Fruit fly (Drosophila melanogaster): ENCODE measurements around the gene CG4022.
A peak's percentile ranks its signal among the peaks of the same experiment; 100 is the strongest.

- TF ChIP-seq CG11456 (GFP tag; IDR thresholded peaks at IDR 0.05) = 0 out of 3 replicates have a peak, but pooled peaks have one; percentile 24
- peak; percentile 54 for TF ChIP-seq ttk (GFP tag; IDR thresholded peaks at IDR 0.05)
- no peak for TF ChIP-seq CG8359 (GFP tag; optimal IDR thresholded peaks at IDR 0.05; ENCODE audit: borderline replicate concordance)
- no peak for TF ChIP-seq CG5180 (GFP tag; optimal IDR thresholded peaks at IDR 0.05)
- no peak for TF ChIP-seq gcm2 (GFP tag; optimal IDR thresholded peaks at IDR 0.05)
- no peak for TF ChIP-seq CG3726 (GFP tag; IDR thresholded peaks at IDR 0.05)
- TF ChIP-seq CG2202 (tag; optimal IDR thresholded peaks at IDR 0.05) = no peak
- TF ChIP-seq slou (GFP tag; optimal IDR thresholded peaks at IDR 0.05) = no peak
- TF ChIP-seq Hr78 (GFP tag; optimal IDR thresholded peaks at IDR 0.05) = peak in 1 of 2 experiments; percentile 32
Measured at dm6 chr3L:9420054-9420818, 9.6 kb upstream of the CG4022 start.

Data from whole organism, embryonic.